Fruit fly (Drosophila melanogaster): ENCODE data around the gene CG42788.

DNA sequence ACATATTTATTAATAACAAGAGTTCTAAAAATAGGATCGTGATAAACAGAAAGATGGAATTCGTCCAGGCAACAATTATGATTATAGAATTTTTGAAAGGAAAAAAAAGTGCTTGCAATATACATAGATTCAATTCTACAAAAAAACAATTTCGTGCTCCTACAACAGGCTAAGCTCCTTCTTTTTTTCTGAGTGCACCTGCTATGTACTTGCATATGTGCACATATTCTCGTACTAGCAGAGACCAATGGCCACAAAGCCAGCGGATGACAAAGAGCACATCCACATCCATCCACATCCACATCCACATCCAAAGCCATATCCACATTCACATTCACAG is 41.8 kb downstream of the CG42788 start:
- TF ChIP-seq Blimp-1 (GFP tag; optimal IDR thresholded peaks at IDR 0.05): no peak
- peak; percentile 18 for TF ChIP-seq CG11762 (GFP tag; optimal IDR thresholded peaks at IDR 0.05; ENCODE audit: insufficient read depth)
- no peak for TF ChIP-seq Lpt (GFP tag; optimal IDR thresholded peaks at IDR 0.05)
- TF ChIP-seq fkh (GFP tag; optimal IDR thresholded peaks at IDR 0.05): no peak
- TF ChIP-seq Hr39 (GFP tag; optimal IDR thresholded peaks at IDR 0.05): peak; percentile 35
- TF ChIP-seq Gug (GFP tag; IDR thresholded peaks at IDR 0.05): peak; percentile 57; the same call in 1 of the 2 replicates
- no peak for TF ChIP-seq Ets21C (GFP tag; optimal IDR thresholded peaks at IDR 0.05)
- peak; percentile 41 for TF ChIP-seq Sox15 (GFP tag; optimal IDR thresholded peaks at IDR 0.05)
- peak; percentile 58 for TF ChIP-seq net (GFP tag; optimal IDR thresholded peaks at IDR 0.05)
- peak; percentile 77 for TF ChIP-seq achi (GFP tag; optimal IDR thresholded peaks at IDR 0.05)
- peak; percentile 94 for TF ChIP-seq Eip78C (GFP tag)
